Fruit fly (Drosophila melanogaster): ENCODE results near the gene CG42718.

CG42718 gene

DNA sequence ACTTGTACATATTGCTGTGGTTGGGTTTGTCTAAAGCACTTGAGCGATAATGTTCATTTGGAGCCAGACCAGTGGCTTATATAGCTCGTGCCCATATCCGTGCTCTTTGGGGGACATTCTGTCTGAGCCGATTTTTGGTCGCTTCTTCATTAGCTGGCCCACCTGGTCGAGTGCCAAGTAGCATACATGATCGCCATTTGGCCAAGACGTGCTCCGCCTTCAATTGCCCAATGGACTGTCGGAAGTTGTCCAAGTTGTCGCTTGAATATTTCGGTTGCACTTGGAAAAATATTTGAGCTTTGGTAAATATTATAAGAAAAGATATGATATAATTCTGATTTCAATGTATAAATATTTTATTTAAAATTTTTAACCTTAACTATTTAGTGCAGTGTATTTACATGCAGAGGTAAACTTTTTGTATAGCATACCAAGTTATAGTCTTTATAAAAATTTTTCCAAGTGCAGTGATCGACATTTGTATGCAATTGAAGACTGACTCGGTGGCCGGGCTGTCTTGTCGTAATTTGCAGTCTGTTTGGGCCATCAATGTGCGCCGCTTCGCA is 35.6 kb downstream of the CG42718 start, which contains the start of gene CG13047:
TSS of gene CG13047 (minus strand) at position 51 of the 566 bp plus-strand sequence.
- TF ChIP-seq CG8478 (optimal IDR thresholded peaks at IDR 0.05) (no peak), CTCF (optimal IDR thresholded peaks at IDR 0.05) (no peak)

DNA sequence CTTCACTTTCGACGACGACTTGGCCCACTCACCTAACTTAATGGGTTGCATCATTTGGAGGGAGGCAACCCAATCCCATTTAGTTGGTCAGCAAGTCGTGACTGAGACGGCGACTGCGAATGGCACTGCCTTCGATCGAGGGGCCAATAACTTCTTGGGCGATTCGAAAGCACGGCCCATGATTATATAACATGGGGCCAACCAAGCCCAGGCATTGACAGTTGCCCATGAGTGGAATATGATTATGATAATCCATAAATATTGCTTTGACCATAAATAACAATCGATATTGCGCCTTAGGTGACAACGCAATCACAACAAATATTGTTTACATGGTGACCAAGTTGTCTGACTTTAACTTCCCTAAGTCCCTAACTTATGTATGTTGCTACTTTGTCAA is 37.3 kb downstream of the CG42718 start, which contains the start of gene CG13048:
TSS of gene CG13048 (minus strand) at position 101 of the 400 bp plus-strand sequence.
- TF ChIP-seq CG8478 (optimal IDR thresholded peaks at IDR 0.05) (no peak), CTCF (optimal IDR thresholded peaks at IDR 0.05) (no peak)

DNA sequence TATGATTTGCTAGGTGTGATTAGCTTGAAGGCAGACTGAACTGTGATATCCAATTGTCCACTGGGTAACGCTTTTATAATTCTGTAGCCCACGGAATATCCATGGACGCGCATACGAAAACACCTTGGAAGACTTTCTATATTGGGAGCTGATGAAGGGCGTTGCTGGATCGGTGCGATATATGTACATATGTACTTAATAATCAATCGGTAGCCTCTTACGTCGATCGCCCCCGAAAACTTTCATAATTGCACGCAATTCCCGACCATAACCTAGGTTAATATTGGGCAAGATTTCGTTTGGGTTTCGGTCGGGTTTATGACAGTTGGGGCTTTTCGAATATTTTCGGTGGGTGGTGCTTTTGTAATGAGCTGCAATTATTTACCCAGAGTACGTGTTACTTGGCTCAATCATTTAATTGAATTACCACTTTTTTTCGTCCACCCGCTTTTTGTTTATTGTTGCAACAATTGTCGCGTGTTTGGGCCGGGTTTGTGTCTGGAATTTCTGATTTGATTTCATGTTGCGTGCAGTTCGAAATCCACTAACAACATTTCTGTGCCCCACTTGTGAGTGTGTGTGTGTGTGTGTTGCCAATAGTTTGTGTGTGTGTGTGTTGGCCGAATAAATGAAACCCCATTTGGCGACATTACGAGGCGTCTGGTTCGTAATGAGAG is 39.1 kb downstream of the CG42718 start, which contains the start of gene CG13049:
TSS of gene CG13049 (minus strand) at position 51 of the 677 bp plus-strand sequence.
- TF ChIP-seq CTCF (optimal IDR thresholded peaks at IDR 0.05) (no peak), CG8478 (optimal IDR thresholded peaks at IDR 0.05) (no peak)

DNA sequence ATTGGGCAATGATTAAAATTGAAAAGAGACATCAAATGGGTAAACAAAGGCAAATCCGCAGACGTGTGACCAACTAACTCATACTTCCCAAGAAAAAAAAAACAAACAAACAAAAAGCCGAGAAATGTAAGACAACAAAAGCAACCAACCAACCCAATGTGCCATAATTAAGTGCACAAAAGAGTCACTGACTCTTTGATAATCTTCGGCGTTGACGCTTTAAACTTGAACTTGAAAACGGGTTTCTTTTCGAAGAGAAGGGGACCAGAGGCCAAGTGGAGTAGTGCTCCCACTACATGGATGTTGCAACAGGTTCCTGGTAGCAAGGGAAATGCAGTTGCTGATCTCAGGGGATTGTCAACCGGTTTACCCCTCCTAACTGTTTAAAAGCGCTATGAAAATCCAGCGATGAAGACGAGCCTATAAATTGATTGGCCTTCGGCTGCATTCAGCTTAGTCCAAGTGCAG is 41.1 kb downstream of the CG42718 start, which contains the start of gene CG13064:
TSS of gene CG13064 (plus strand) at position 418 of the 468 bp plus-strand sequence.
- TF ChIP-seq CG8478 (optimal IDR thresholded peaks at IDR 0.05) (no peak), CTCF (optimal IDR thresholded peaks at IDR 0.05) (no peak)

DNA sequence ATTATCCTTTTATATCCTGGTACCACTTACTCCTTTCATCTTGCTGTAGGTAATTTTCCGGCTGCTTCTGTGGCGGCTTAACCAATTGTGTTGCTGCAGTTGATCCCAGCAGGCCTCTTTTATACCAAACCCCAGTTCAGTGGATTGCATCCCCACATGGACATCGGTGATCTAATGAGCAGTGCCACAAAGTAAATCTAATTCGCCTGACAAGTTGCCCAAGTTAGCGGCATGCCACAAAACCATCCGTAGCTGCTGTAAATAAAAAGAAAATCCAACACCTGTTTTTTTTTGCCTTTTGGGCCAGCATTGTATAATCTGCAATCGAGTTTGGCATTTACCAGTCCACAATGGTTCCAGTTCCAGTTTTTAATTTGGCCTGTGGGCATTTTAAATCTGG is 41.9 kb downstream of the CG42718 start, which contains the start of gene CG13050:
TSS of gene CG13050 (minus strand) at position 101 of the 400 bp plus-strand sequence.
- TF ChIP-seq CG8478 (optimal IDR thresholded peaks at IDR 0.05): no peak
- TF ChIP-seq CTCF (optimal IDR thresholded peaks at IDR 0.05): no peak

DNA sequence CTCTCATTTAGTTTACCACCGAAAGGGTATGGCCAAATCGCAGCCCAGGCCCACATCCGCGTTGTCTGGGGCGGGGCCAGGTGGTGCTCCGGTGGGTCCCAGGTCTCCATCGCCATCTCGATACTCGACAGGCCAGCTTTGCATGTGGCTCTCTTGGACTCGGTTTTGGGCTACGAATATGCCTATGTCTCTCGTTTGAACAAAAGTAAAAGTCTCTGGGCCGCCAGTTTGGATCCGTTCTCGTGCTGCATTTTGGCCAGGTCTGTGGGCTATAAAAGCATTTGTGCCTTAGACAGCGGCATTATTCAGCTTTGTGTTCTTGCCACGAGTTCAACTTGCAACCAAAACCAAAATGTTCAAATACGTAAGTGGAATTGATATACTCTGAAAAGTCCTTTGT is 43.9 kb downstream of the CG42718 start, which contains the start of gene CG13065:
TSS of gene CG13065 (plus strand) at position 301 of the 400 bp plus-strand sequence.
- no peak for TF ChIP-seq CG8478 (optimal IDR thresholded peaks at IDR 0.05)
- TF ChIP-seq CTCF (optimal IDR thresholded peaks at IDR 0.05): no peak

DNA sequence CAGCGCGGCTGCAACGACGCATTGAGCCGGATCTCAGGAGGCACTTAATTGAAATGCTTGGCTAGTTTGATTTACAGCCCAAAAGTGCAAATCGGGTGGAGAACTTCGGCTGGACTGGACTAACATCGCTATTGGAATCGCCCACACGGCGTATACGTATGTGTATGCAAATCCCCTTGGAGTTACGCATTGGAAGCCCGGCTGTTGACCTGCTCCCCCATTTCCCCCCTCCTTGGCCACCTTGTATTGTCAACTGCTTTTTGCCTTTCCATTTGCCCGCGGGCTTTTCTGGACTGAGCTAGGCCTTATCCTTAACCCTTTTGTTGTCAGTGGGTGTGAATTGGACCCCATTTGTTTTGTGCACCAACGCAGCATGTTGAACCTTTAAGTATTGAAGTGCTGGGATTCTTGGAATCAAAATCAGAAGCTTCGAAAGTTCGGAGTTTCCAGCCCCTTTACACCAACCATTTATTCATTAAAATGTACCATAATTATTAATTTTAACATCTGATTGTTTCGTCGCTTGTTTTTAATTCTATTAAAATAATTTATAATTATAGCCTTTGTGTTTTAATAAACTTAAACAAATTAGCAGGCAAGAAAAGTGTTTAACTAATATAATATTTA is 45.6 kb downstream of the CG42718 start:
- TF ChIP-seq CG8478 (optimal IDR thresholded peaks at IDR 0.05) (no peak), CTCF (optimal IDR thresholded peaks at IDR 0.05) (no peak)

DNA sequence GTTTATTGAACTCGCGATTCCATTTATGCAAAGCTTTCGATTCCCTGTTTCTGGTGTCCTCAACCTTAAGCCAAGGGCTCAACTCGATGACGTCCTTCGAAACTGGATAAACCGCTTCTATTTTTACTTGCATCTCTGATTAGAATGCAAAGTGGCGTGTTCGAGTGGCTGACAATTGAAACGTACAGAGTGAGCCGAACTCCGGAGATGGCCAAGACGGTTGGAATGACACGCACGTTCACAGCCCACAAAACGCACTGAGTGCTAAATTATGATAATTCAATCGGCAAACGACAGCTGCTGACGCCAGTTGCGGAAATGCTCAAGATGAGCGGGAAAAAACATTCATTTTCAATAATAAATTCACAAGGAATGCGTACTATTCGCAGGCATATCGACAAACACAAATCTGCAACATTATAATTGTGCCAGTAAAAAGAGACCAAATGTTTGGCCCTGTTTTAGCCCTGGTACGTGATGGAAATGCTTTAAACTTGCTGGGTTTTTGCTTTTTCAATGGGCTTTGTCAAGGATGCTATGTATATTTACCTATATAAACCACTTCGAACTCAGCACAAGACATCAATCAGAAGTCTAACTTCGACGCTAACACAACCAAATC is 48.6 kb downstream of the CG42718 start, which contains the start of gene CG13066:
TSS of gene CG13066 (plus strand) at position 572 of the 622 bp plus-strand sequence.
- TF ChIP-seq CTCF (optimal IDR thresholded peaks at IDR 0.05): no peak
